Worm (Caenorhabditis elegans): Measurements from ENCODE around the gene mmad-1.

DNA sequence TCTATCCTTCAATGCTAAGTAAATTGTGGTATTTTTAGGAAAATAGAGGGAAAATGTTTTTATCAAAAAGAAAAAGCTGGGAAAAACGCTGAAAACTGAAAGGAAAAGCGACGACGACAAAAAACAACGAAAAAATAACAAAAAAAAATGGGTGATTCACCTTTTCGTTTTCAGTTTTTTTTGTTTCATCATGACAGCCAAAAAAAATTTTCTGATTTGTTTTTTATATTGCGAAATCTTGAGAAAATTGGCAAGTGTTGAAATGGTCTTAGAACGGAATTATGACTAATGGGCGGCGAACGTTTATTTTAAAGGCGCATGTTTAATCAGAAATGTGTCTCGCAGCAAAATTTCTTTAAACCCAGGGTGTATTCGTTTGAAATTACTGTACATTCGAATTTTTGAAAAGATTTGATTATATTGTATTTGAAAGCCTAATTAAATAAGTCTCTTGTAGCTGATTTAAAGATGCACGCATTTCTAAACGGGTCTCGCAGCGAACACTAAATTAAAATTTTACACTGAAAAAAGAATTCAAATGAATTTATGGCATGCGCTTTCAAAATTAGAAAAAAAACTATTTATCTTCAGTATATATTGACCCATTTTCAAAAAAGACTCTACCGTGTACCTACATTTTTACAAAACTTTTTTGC lies 12.9 kb downstream of the mmad-1 start:
- TF ChIP-seq R02D3.7 (tag; optimal IDR thresholded peaks at IDR 0.05) = no peak
- no peak for TF ChIP-seq unc-62 (GFP tag; optimal IDR thresholded peaks at IDR 0.05)
- no peak for TF ChIP-seq lsy-2 (tag; optimal IDR thresholded peaks at IDR 0.05)
- TF ChIP-seq blmp-1 (tag; optimal IDR thresholded peaks at IDR 0.05; ENCODE audit: insufficient read depth) = no peak
- TF ChIP-seq nhr-6 (tag; optimal IDR thresholded peaks at IDR 0.05) = no peak
- no peak for TF ChIP-seq lin-13 (GFP tag; optimal IDR thresholded peaks at IDR 0.05)
